Fruit fly (Drosophila melanogaster) whole organism, embryonic: ENCODE results near the gene CG1824.

Experiments
- Asciz ChIP-seq: fragments of 200-800 bp; sonication (Bioruptor generic); optimal IDR thresholded peaks from 2 replicates; lab custom pipeline; 2017; ENCODE audit warnings: missing biosample characterization, mild to moderate bottlenecking, missing genetic modification characterization, missing genetic modification reagents
- BEAF-32 ChIP-seq: fragments of 200-800 bp; sonication (Bioruptor generic); optimal IDR thresholded peaks from 3 replicates; lab custom pipeline; 2017; ENCODE audit warnings: missing biosample characterization, missing genetic modification characterization, mild to moderate bottlenecking, moderate library complexity, missing genetic modification reagents
- Blimp-1 ChIP-seq: fragments of 200-800 bp; sonication (Bioruptor generic); optimal IDR thresholded peaks from 3 replicates; lab custom pipeline; 2018; ENCODE audit warnings: missing biosample characterization, missing genetic modification characterization, mild to moderate bottlenecking, moderate library complexity, missing genetic modification reagents
- CG10209 ChIP-seq: fragments of 200-800 bp; sonication (Bioruptor generic); optimal IDR thresholded peaks from 3 replicates; lab custom pipeline; 2017; ENCODE audit warnings: missing biosample characterization, mild to moderate bottlenecking, missing genetic modification characterization, missing genetic modification reagents
- CG11723 ChIP-seq: fragments of 200-800 bp; sonication (Bioruptor generic); optimal IDR thresholded peaks from 2 replicates; lab custom pipeline; 2017; ENCODE audit warnings: missing biosample characterization, mild to moderate bottlenecking, missing genetic modification characterization
- CG13287 ChIP-seq: fragments of 200-800 bp; sonication (Bioruptor generic); IDR thresholded peaks from 2 replicates; pipeline ENCODE4 v1.3.6; 2022; ENCODE audit warnings: missing biosample characterization, missing genetic modification characterization; ENCODE audit not compliant: partially characterized antibody
- CG14441 ChIP-seq: fragments of 200-800 bp; sonication (Bioruptor generic); IDR thresholded peaks from 2 replicates; pipeline ENCODE4 v1.3.6; 2022; ENCODE audit warnings: missing biosample characterization, missing genetic modification characterization
- CG14710 ChIP-seq: fragments of 200-800 bp; sonication (Bioruptor generic); optimal IDR thresholded peaks from 3 replicates; lab custom pipeline; 2019; ENCODE audit warnings: missing biosample characterization, mild to moderate bottlenecking, missing genetic modification characterization, moderate library complexity
- CG15073 ChIP-seq: fragments of 200-800 bp; sonication (Bioruptor generic); optimal IDR thresholded peaks from 2 replicates; lab custom pipeline; 2016; ENCODE audit warnings: missing biosample characterization, missing genetic modification characterization
- CG17359 ChIP-seq: fragments of 200-800 bp; sonication (Bioruptor generic); optimal IDR thresholded peaks from 3 replicates; lab custom pipeline; 2018; ENCODE audit warnings: missing biosample characterization, mild to moderate bottlenecking, missing genetic modification characterization, moderate library complexity
- CG18011 ChIP-seq: fragments of 200-800 bp; sonication (Bioruptor generic); optimal IDR thresholded peaks from 2 replicates; lab custom pipeline; 2017; ENCODE audit warnings: missing biosample characterization, missing genetic modification characterization, mild to moderate bottlenecking, moderate library complexity, missing genotype
- CG18599 ChIP-seq: fragments of 200-800 bp; sonication (Bioruptor generic); optimal IDR thresholded peaks from 3 replicates; lab custom pipeline; 2017; ENCODE audit warnings: missing biosample characterization, missing genetic modification characterization, mild to moderate bottlenecking, moderate library complexity, missing genetic modification reagents
- CG2202 ChIP-seq: fragments of 200-800 bp; sonication (Bioruptor generic); optimal IDR thresholded peaks from 2 replicates; lab custom pipeline; 2018; ENCODE audit warnings: missing biosample characterization, mild to moderate bottlenecking, missing genetic modification characterization
- CG31388 ChIP-seq: fragments of 200-800 bp; sonication (Bioruptor generic); optimal IDR thresholded peaks from 2 replicates; lab custom pipeline; 2016; ENCODE audit warnings: missing biosample characterization, missing genetic modification characterization
- CG32532 ChIP-seq: fragments of 200-800 bp; sonication (Bioruptor generic); IDR thresholded peaks from 2 replicates; pipeline ENCODE4 v1.3.6; 2022; ENCODE audit warnings: missing biosample characterization, missing genetic modification characterization
- CG3407 ChIP-seq: fragments of 200-800 bp; sonication (Bioruptor generic); optimal IDR thresholded peaks from 2 replicates; lab custom pipeline; 2018; ENCODE audit warnings: missing biosample characterization, mild to moderate bottlenecking, missing genetic modification characterization
- CG7357 ChIP-seq: fragments of 200-800 bp; sonication (Bioruptor generic); IDR thresholded peaks from 3 replicates; pipeline ENCODE4 v1.3.6; 2022; ENCODE audit warnings: missing biosample characterization, missing genetic modification characterization
- CG7556 ChIP-seq: fragments of 200-800 bp; sonication (Bioruptor generic); optimal IDR thresholded peaks from 2 replicates; lab custom pipeline; 2017; ENCODE audit warnings: missing biosample characterization, mild to moderate bottlenecking, missing genetic modification characterization
- CG8388 ChIP-seq: fragments of 200-800 bp; sonication (Bioruptor generic); optimal IDR thresholded peaks from 2 replicates; lab custom pipeline; 2019; ENCODE audit warnings: missing biosample characterization, mild to moderate bottlenecking, missing genetic modification characterization, moderate library complexity
- CHES-1-like ChIP-seq: fragments of 200-800 bp; sonication (Bioruptor generic); optimal IDR thresholded peaks from 2 replicates; lab custom pipeline; 2016; ENCODE audit warnings: missing biosample characterization, missing genetic modification characterization
- D19B ChIP-seq: fragments of 200-800 bp; sonication (Bioruptor generic); optimal IDR thresholded peaks from 2 replicates; lab custom pipeline; 2017; ENCODE audit warnings: missing biosample characterization, mild to moderate bottlenecking, missing genetic modification characterization
- Doc2 ChIP-seq: fragments of 200-800 bp; sonication (Bioruptor generic); IDR thresholded peaks from 2 replicates; pipeline ENCODE4 v1.3.6; 2022; ENCODE audit warnings: missing biosample characterization, missing genetic modification characterization
- Doc3 ChIP-seq: fragments of 200-800 bp; sonication (Bioruptor generic); IDR thresholded peaks from 3 replicates; pipeline ENCODE4 v1.3.6; 2022; ENCODE audit warnings: missing biosample characterization, missing genetic modification characterization; ENCODE audit not compliant: partially characterized antibody
- Eip74EF ChIP-seq, 2 experiments: fragments of 200-800 bp in 1 of 2; fragments of >200 bp in 1 of 2; sonication (Bioruptor generic) in 1 of 2; optimal IDR thresholded peaks; 2 replicates each; lab custom pipeline; 2017 to 2019; ENCODE audit warnings: missing biosample characterization in 2 of 2, missing genetic modification characterization in 2 of 2, mild to moderate bottlenecking in 1 of 2, moderate library complexity in 1 of 2
- Fer2 ChIP-seq: fragments of 200-800 bp; sonication (Bioruptor generic); optimal IDR thresholded peaks from 2 replicates; lab custom pipeline; 2018; ENCODE audit warnings: missing biosample characterization, mild to moderate bottlenecking, missing genetic modification characterization, moderate library complexity
- HLH54F ChIP-seq: fragments of 200-800 bp; sonication (Bioruptor generic); optimal IDR thresholded peaks from 3 replicates; lab custom pipeline; 2016; ENCODE audit warnings: missing biosample characterization, missing genetic modification characterization
- Hmr ChIP-seq: fragments of 200-800 bp; sonication (Bioruptor generic); optimal IDR thresholded peaks from 3 replicates; lab custom pipeline; 2017; ENCODE audit warnings: mild to moderate bottlenecking, missing biosample characterization, missing genetic modification reagents, missing genetic modification characterization
- Lim3 ChIP-seq: fragments of 200-800 bp; sonication (Bioruptor generic); IDR thresholded peaks from 2 replicates; pipeline ENCODE4 v1.3.6; 2022; ENCODE audit warnings: missing biosample characterization, missing genetic modification characterization
- Myb ChIP-seq: fragments of 200-800 bp; sonication (Bioruptor generic); optimal IDR thresholded peaks from 2 replicates; lab custom pipeline; 2016; ENCODE audit warnings: missing biosample characterization, missing genetic modification characterization
- NFAT ChIP-seq: fragments of 200-800 bp; sonication (Bioruptor generic); IDR thresholded peaks from 2 replicates; pipeline ENCODE4 v1.3.6; 2022; ENCODE audit warnings: missing biosample characterization, missing genetic modification characterization
- Ravus ChIP-seq: fragments of 200-800 bp; sonication (Bioruptor generic); IDR thresholded peaks from 2 replicates; pipeline ENCODE4 v1.3.6; 2022; ENCODE audit warnings: missing biosample characterization, missing genetic modification characterization
- ash1 ChIP-seq: fragments of 200-800 bp; sonication (Bioruptor generic); optimal IDR thresholded peaks from 2 replicates; lab custom pipeline; 2018; ENCODE audit warnings: missing biosample characterization, mild to moderate bottlenecking, missing genetic modification characterization
- bab2 ChIP-seq: fragments of 200-800 bp; sonication (Bioruptor generic); optimal IDR thresholded peaks from 2 replicates; lab custom pipeline; 2016; ENCODE audit warnings: missing biosample characterization, missing genetic modification characterization
- bsh ChIP-seq, 2 experiments: fragments of 200-800 bp; sonication (Bioruptor generic); optimal IDR thresholded peaks; 2 replicates each; lab custom pipeline; 2017 to 2018; ENCODE audit warnings: mild to moderate bottlenecking in 2 of 2, missing biosample characterization in 2 of 2, missing genetic modification characterization in 2 of 2, moderate library complexity in 1 of 2
- cg ChIP-seq: fragments of 200-800 bp; sonication (Bioruptor generic); optimal IDR thresholded peaks from 3 replicates; lab custom pipeline; 2019; ENCODE audit warnings: missing biosample characterization, mild to moderate bottlenecking, missing genetic modification characterization, moderate library complexity
- fd102C ChIP-seq: fragments of 200-800 bp; sonication (Bioruptor generic); optimal IDR thresholded peaks from 2 replicates; lab custom pipeline; 2018; ENCODE audit warnings: missing biosample characterization, mild to moderate bottlenecking, missing genetic modification characterization, moderate library complexity
- ham ChIP-seq: fragments of 200-800 bp; sonication (Bioruptor generic); IDR thresholded peaks from 2 replicates; pipeline ENCODE4 v1.3.6; 2022; ENCODE audit warnings: missing biosample characterization, missing genetic modification characterization
- her ChIP-seq: fragments of 200-800 bp; sonication (Bioruptor generic); optimal IDR thresholded peaks from 2 replicates; lab custom pipeline; 2016; ENCODE audit warnings: missing biosample characterization, missing genetic modification characterization
- org-1 ChIP-seq: fragments of 200-800 bp; sonication (Bioruptor generic); optimal IDR thresholded peaks from 2 replicates; lab custom pipeline; 2017; ENCODE audit warnings: missing biosample characterization, missing genetic modification characterization
- pfk ChIP-seq: fragments of 200-800 bp; sonication (Bioruptor generic); optimal IDR thresholded peaks from 2 replicates; lab custom pipeline; 2018; ENCODE audit warnings: missing biosample characterization, mild to moderate bottlenecking, missing genetic modification characterization, moderate library complexity
- pnt ChIP-seq: fragments of 200-800 bp; sonication (Bioruptor generic); optimal IDR thresholded peaks from 3 replicates; lab custom pipeline; 2016; ENCODE audit warnings: missing biosample characterization, missing genetic modification characterization
- prd ChIP-seq, 3 experiments: fragments of >200 bp in 2 of 3; fragments of 200-800 bp in 1 of 3; sonication (Bioruptor generic) in 1 of 3; optimal IDR thresholded peaks in 2 of 3; IDR thresholded peaks in 1 of 3; 2 replicates in 2 of 3; 3 replicates in 1 of 3; pipeline versions ENCODE4 v1.3.6 to Lab custom; 2017 to 2022; ENCODE audit warnings: missing biosample characterization in 1 of 3, missing genetic modification characterization in 1 of 3
- rib ChIP-seq: fragments of 200-800 bp; sonication (Bioruptor generic); IDR thresholded peaks from 2 replicates; pipeline ENCODE4 v1.3.6; 2022; ENCODE audit warnings: missing biosample characterization, missing genetic modification characterization
- slbo ChIP-seq: fragments of 200-800 bp; sonication (Bioruptor generic); IDR thresholded peaks from 2 replicates; pipeline ENCODE4 v1.3.6; 2022; ENCODE audit warnings: missing biosample characterization, missing genetic modification characterization
- slp2 ChIP-seq: fragments of 200-800 bp; sonication (Bioruptor generic); optimal IDR thresholded peaks from 2 replicates; lab custom pipeline; 2016; ENCODE audit warnings: missing biosample characterization, missing genetic modification characterization
- sug ChIP-seq: fragments of 200-800 bp; optimal IDR thresholded peaks from 2 replicates; lab custom pipeline; 2019; ENCODE audit warnings: missing biosample characterization, mild to moderate bottlenecking, missing genetic modification characterization, moderate library complexity
- zf30C ChIP-seq: fragments of 200-800 bp; sonication (Bioruptor generic); optimal IDR thresholded peaks from 3 replicates; lab custom pipeline; 2018; ENCODE audit warnings: missing biosample characterization, mild to moderate bottlenecking, missing genetic modification characterization

CG1824 gene

DNA sequence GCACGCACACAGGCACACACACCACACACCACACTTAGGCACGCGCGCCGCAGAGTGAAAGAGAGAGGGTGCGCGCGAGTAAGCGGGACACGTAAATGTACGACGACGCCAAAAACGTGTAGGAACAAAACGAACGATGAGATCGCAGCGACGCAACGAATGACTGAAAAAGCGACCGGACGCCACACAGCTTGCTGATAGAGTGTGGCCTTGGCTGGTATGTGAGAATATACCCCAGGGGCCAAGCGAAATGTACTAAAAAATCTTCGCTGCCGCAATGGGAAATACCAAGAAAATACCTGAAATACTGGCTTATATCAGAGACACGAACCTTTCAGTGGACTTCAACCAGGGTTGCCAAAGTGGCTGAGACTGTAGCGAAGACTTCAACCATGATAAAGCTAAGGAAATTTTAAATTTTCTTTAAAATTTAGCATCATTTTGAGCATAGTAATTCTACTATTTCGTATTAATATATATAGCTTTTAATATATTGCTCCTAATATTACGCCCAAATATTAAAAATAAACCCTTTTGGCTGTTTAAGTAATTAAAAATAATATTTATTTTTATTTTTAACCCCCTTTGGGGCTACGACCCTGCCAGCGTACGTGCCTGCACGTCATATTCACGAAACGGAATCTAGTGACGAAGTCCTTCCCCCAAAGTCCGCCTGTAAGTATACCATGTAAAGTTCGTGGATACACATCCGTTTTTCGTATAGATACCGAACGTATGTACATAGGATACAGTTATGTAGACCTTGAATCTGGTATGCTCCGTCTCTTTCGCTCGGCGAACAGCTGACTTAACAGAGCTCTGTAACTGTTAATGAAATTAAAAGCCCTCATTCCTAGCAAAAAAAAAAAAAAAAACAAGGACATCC, 12.2 kb downstream of the CG1824 start, which contains the start of gene Pits (continued):
- TF ChIP-seq org-1 (GFP tag; lab: Kevin White, UChicago) (no peak), CG14710 (tag; lab: Kevin White, UChicago) (peak; percentile 68), ash1 (GFP tag; lab: Kevin White, UChicago) (peak; percentile 83), BEAF-32 (GFP tag; lab: Kevin White, UChicago) (peak; percentile 57), CG3407 (GFP tag; lab: Kevin White, UChicago) (no peak), pfk (GFP tag; lab: Kevin White, UChicago) (peak; percentile 82), NFAT (GFP tag; lab: Robert Waterston, UW) (peak; percentile 66; the same call in 1 of the 2 replicates), HLH54F (GFP tag; lab: Kevin White, UChicago) (no peak), CG15073 (GFP tag; lab: Kevin White, UChicago) (no peak), ham (GFP tag; lab: Robert Waterston, UW) (no peak; the same call in 1 of the 2 replicates), Ravus (GFP tag; lab: Robert Waterston, UW) (no peak), fd102C (GFP tag; lab: Kevin White, UChicago) (peak; percentile 1), Eip74EF (GFP tag; optimal IDR thresholded peaks at IDR 0.05; lab: Kevin White, UChicago) (peak in 1 of 2 experiments; percentile 41), Hmr (peak; percentile 79), prd (optimal IDR thresholded peaks at IDR 0.05; lab: Kevin White, UChicago) (no peak), prd (GFP tag; IDR thresholded peaks at IDR 0.05; lab: Robert Waterston, UW) (peak; percentile 59), Myb (GFP tag; lab: Kevin White, UChicago) (peak; percentile 75), Blimp-1 (GFP tag; lab: Kevin White, UChicago) (peak; percentile 4), CG32532 (GFP tag; lab: Robert Waterston, UW) (peak; percentile 45), CG2202 (no peak), bsh (GFP tag; optimal IDR thresholded peaks at IDR 0.05; lab: Kevin White, UChicago) (peak in 1 of 2 experiments; percentile 34), CG14441 (GFP tag; lab: Robert Waterston, UW) (peak; percentile 55), bab2 (GFP tag; lab: Kevin White, UChicago) (peak; percentile 13), zf30C (peak; percentile 31), CG7556 (GFP tag; lab: Kevin White, UChicago) (peak; percentile 45), Doc3 (no peak), CG10209 (peak; percentile 33), CG11723 (GFP tag; lab: Kevin White, UChicago) (peak; percentile 15), Doc2 (GFP tag; lab: Robert Waterston, UW) (no peak), CG13287 (peak; percentile 70), rib (peak; percentile 69; the same call in 1 of the 2 replicates), slbo (GFP tag; lab: Robert Waterston, UW) (peak; percentile 65), her (peak; percentile 65), CG17359 (peak; percentile 38), D19B (peak; percentile 14), slp2 (GFP tag; lab: Kevin White, UChicago) (no peak), CG8388 (GFP tag; lab: Kevin White, UChicago) (peak; percentile 38), Lim3 (GFP tag; lab: Robert Waterston, UW) (no peak), cg (peak; percentile 97), sug (tag; lab: Kevin White, UChicago) (peak; percentile 65), CG18011 (GFP tag; lab: Kevin White, UChicago) (no peak), CG7357 (GFP tag; lab: Robert Waterston, UW) (no peak), CHES-1-like (GFP tag; lab: Kevin White, UChicago) (peak; percentile 78), Fer2 (tag; lab: Kevin White, UChicago) (no peak), CG18599 (GFP tag; lab: Kevin White, UChicago) (peak; percentile 59), pnt (GFP tag; lab: Kevin White, UChicago) (no peak), Asciz (GFP tag; lab: Kevin White, UChicago) (no peak), CG31388 (no peak)
